Fruit fly (Drosophila melanogaster) Kc167 (cell line): ENCODE measurements around the gene CG32181.

Experiments
- Myc ChIP-seq: fragments of >200 bp; optimal IDR thresholded peaks from 2 replicates; lab custom pipeline; 2017; ENCODE audit warnings: missing external identifiers
- h ChIP-seq: fragments of >200 bp; optimal IDR thresholded peaks from 3 replicates; lab custom pipeline; 2018; ENCODE audit warnings: missing external identifiers
- psq ChIP-seq: fragments of >200 bp; optimal IDR thresholded peaks from 2 replicates; lab custom pipeline; 2017; ENCODE audit warnings: missing external identifiers

- TF ChIP-seq h (lab: Kevin White, UChicago), result no peak
- TF ChIP-seq Myc, result no peak
- TF ChIP-seq psq (lab: Kevin White, UChicago), result no peak
Measured at dm6 chr3L:17742531-17742930, 17.0 kb upstream of the CG32181 start.
